Worm (Caenorhabditis elegans) whole organism, L4/young adult: ENCODE results near the gene F35E12.10.

Experiments used
- W03F9.2 ChIP-seq: fragments of 150-350 bp; optimal IDR thresholded peaks from 2 replicates; lab custom pipeline; 2014; ENCODE audit warnings: missing biosample characterization, missing genetic modification characterization
- dao-5 ChIP-seq: sonication (generic microtip); optimal IDR thresholded peaks from 2 replicates; lab custom pipeline; 2016; ENCODE audit warnings: missing genotype, missing genetic modification characterization, moderate library complexity, missing compliant biosample characterization
- him-1 ChIP-seq: sonication (generic microtip); optimal IDR thresholded peaks from 2 replicates; lab custom pipeline; 2016; ENCODE audit warnings: missing genotype, missing genetic modification reagents, missing genetic modification characterization, missing compliant biosample characterization

DNA sequence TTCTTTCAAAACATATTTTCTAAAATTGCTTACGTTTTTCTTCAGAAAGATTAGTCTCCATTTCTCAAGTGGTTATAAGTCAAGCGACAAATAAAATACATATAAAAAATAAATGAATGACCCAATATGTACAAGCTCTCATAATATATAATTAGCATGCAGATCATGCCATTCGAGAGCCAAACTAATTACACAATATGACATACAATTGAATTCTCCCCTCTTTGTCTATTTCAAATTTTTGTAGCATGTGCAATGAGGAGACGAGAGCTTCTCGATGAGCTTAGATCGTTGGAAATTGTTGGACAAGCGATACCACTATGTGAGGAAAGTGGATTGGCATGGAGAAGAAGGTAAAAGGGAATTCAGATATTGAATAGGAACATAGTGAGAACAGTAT lies 41.3 kb downstream of the F35E12.10 start, which contains the start of gene hlh-34:
- TF ChIP-seq him-1 (tag; lab: Kevin White, UChicago) (no peak), dao-5 (no peak), W03F9.2 (tag; lab: Kevin White, UChicago) (no peak)
